Fruit fly (Drosophila melanogaster) Kc167 (cell line): ENCODE measurements around the gene CG14400.

Experiments
- Myc ChIP-seq: fragments of >200 bp; optimal IDR thresholded peaks from 2 replicates; lab custom pipeline; 2017; ENCODE audit warnings: missing external identifiers
- Sin3A ChIP-seq: fragments of >200 bp; optimal IDR thresholded peaks from 2 replicates; lab custom pipeline; 2018; ENCODE audit warnings: missing external identifiers
- insv ChIP-seq: fragments of >200 bp; optimal IDR thresholded peaks from 3 replicates; lab custom pipeline; 2018; ENCODE audit warnings: missing external identifiers
- psq ChIP-seq: fragments of >200 bp; optimal IDR thresholded peaks from 2 replicates; lab custom pipeline; 2017; ENCODE audit warnings: missing external identifiers

dm6 chr2L:20868921-20869320 is 11.2 kb upstream of the CG14400 start:
- TF ChIP-seq insv (lab: Kevin White, UChicago) (no peak), Myc (no peak), psq (no peak), Sin3A (lab: Kevin White, UChicago) (no peak)
